Worm (Caenorhabditis elegans): ENCODE results near the gene oac-50.

oac-50 gene

ce11 chrV:9075827-9076226 lies 2.5 kb upstream of the oac-50 start:
- TF ChIP-seq ceh-88 (GFP tag; IDR thresholded peaks at IDR 0.05) (no peak), nhr-20 (tag; optimal IDR thresholded peaks at IDR 0.05) (peak; percentile 46), nhr-77 (tag; optimal IDR thresholded peaks at IDR 0.05) (peak; percentile 34), mdl-1 (tag; optimal IDR thresholded peaks at IDR 0.05) (peak in 1 of 2 experiments; percentile 68), dsc-1 (tag; optimal IDR thresholded peaks at IDR 0.05) (peak; percentile 7), lsy-2 (tag; optimal IDR thresholded peaks at IDR 0.05) (peak; percentile 4 to 35), nhr-19 (GFP tag; conservative IDR thresholded peaks at IDR 0.05) (peak; percentile 33; the same call in 1 of the 2 replicates), fos-1 (tag; optimal IDR thresholded peaks at IDR 0.05) (no peak), pag-3 (tag; optimal IDR thresholded peaks at IDR 0.05; ENCODE audit: borderline replicate concordance, insufficient read depth) (no peak), fkh-8 (tag; optimal IDR thresholded peaks at IDR 0.05) (peak; percentile 42), tbx-2 (tag; optimal IDR thresholded peaks at IDR 0.05) (no peak), alr-1 (tag; optimal IDR thresholded peaks at IDR 0.05; ENCODE audit: borderline replicate concordance) (no peak), ztf-4 (tag; optimal IDR thresholded peaks at IDR 0.05) (no peak), lin-14 (GFP tag; optimal IDR thresholded peaks at IDR 0.05) (peak; percentile 44), mep-1 (tag; optimal IDR thresholded peaks at IDR 0.05) (no peak), elt-2 (tag; optimal IDR thresholded peaks at IDR 0.05) (peak; percentile 15), nhr-84 (tag; optimal IDR thresholded peaks at IDR 0.05) (no peak), efl-1 (optimal IDR thresholded peaks at IDR 0.05) (no peak), efl-1 (GFP tag; optimal IDR thresholded peaks at IDR 0.05 in 1 of 2) (peak in 1 of 2 experiments; percentile 87), lin-35 (GFP tag; optimal IDR thresholded peaks at IDR 0.05) (peak in 1 of 2 experiments; percentile 16), nhr-90 (tag; optimal IDR thresholded peaks at IDR 0.05; ENCODE audit: poor library complexity) (peak; percentile 38), nhr-47 (tag; optimal IDR thresholded peaks at IDR 0.05) (peak; percentile 47), unc-86 (tag; optimal IDR thresholded peaks at IDR 0.05) (no peak), nhr-71 (tag; optimal IDR thresholded peaks at IDR 0.05) (peak; percentile 53), unc-62 (GFP tag; optimal IDR thresholded peaks at IDR 0.05) (no peak), lin-13 (GFP tag; optimal IDR thresholded peaks at IDR 0.05) (peak; percentile 18)

ce11 chrV:9074360-9074834 lies 1.1 kb upstream of the oac-50 start:
- TF ChIP-seq sup-37 (GFP tag; optimal IDR thresholded peaks at IDR 0.05) (no peak), nhr-12 (tag; optimal IDR thresholded peaks at IDR 0.05) (no peak), snpc-4 (tag; optimal IDR thresholded peaks at IDR 0.05) (no peak), lsy-2 (tag; optimal IDR thresholded peaks at IDR 0.05) (peak in 1 of 2 experiments; percentile 40), mab-9 (GFP tag; IDR thresholded peaks at IDR 0.05) (no peak), hlh-4 (tag; optimal IDR thresholded peaks at IDR 0.05) (no peak), rnt-1 (tag; optimal IDR thresholded peaks at IDR 0.05) (no peak), C34B4.2 (tag; optimal IDR thresholded peaks at IDR 0.05) (no peak), zag-1 (tag; optimal IDR thresholded peaks at IDR 0.05) (no peak), pag-3 (tag; optimal IDR thresholded peaks at IDR 0.05; ENCODE audit: borderline replicate concordance, insufficient read depth) (no peak), C16A3.4 (tag; optimal IDR thresholded peaks at IDR 0.05) (peak; percentile 31), nhr-71 (tag; optimal IDR thresholded peaks at IDR 0.05) (peak; percentile 38), ceh-88 (GFP tag; IDR thresholded peaks at IDR 0.05) (no peak), dsc-1 (tag; optimal IDR thresholded peaks at IDR 0.05) (no peak), mef-2 (tag; optimal IDR thresholded peaks at IDR 0.05) (no peak), tbx-2 (tag; optimal IDR thresholded peaks at IDR 0.05) (peak; percentile 38), ceh-82 (tag; optimal IDR thresholded peaks at IDR 0.05) (no peak), hlh-17 (GFP tag; optimal IDR thresholded peaks at IDR 0.05; ENCODE audit: borderline replicate concordance) (no peak), nhr-47 (tag; optimal IDR thresholded peaks at IDR 0.05) (peak; percentile 19), nhr-237 (tag; optimal IDR thresholded peaks at IDR 0.05) (no peak), efl-3 (GFP tag; optimal IDR thresholded peaks at IDR 0.05) (no peak), grh-1 (GFP tag; IDR thresholded peaks at IDR 0.05) (no peak), C04F5.9 (tag; optimal IDR thresholded peaks at IDR 0.05) (no peak), nhr-90 (tag; optimal IDR thresholded peaks at IDR 0.05; ENCODE audit: poor library complexity) (peak; percentile 15), nhr-85 (tag) (peak; percentile 68), egl-13 (tag; optimal IDR thresholded peaks at IDR 0.05) (no peak), efl-1 (optimal IDR thresholded peaks at IDR 0.05) (no peak), efl-1 (GFP tag; optimal IDR thresholded peaks at IDR 0.05 in 1 of 2) (no peak), lin-35 (GFP tag; optimal IDR thresholded peaks at IDR 0.05) (peak in 1 of 2 experiments; percentile 28), nhr-77 (tag; optimal IDR thresholded peaks at IDR 0.05) (no peak), hpl-2 (GFP tag; optimal IDR thresholded peaks at IDR 0.05) (no peak), nhr-19 (GFP tag; conservative IDR thresholded peaks at IDR 0.05) (peak; percentile 21), lin-15B (tag; optimal IDR thresholded peaks at IDR 0.05) (no peak), lin-39 (tag; optimal IDR thresholded peaks at IDR 0.05) (no peak), tlp-1 (tag; optimal IDR thresholded peaks at IDR 0.05) (no peak), fkh-10 (GFP tag; optimal IDR thresholded peaks at IDR 0.05) (no peak), alr-1 (tag; optimal IDR thresholded peaks at IDR 0.05; ENCODE audit: borderline replicate concordance) (no peak)
